Fruit fly (Drosophila melanogaster): ENCODE measurements around the gene Diedel2.

Gene Diedel2

dm6 chr3R:29617197-29617596 lies 8.9 kb downstream of the Diedel2 start (continued):
- no peak for TF ChIP-seq CG6808 (GFP tag; optimal IDR thresholded peaks at IDR 0.05)
- no peak for TF ChIP-seq Lpt (GFP tag; optimal IDR thresholded peaks at IDR 0.05)
- no peak for TF ChIP-seq fkh (GFP tag; optimal IDR thresholded peaks at IDR 0.05)
- TF ChIP-seq CG10631 (GFP tag; optimal IDR thresholded peaks at IDR 0.05): peak; percentile 63
- TF ChIP-seq eg (GFP tag; IDR thresholded peaks at IDR 0.05): peak; percentile 69
- peak; percentile 51 for TF ChIP-seq CG6792 (GFP tag; optimal IDR thresholded peaks at IDR 0.05)
- peak; percentile 20 for TF ChIP-seq CG31627 (GFP tag; optimal IDR thresholded peaks at IDR 0.05)

dm6 chr3R:29617709-29618212 lies 9.5 kb downstream of the Diedel2 start:
- TF ChIP-seq CG8319 (GFP tag; optimal IDR thresholded peaks at IDR 0.05) (no peak), achi (GFP tag; optimal IDR thresholded peaks at IDR 0.05) (no peak), svp (GFP tag) (peak; percentile 96), CG8119 (GFP tag; IDR thresholded peaks at IDR 0.05) (no peak), CG32006 (GFP tag; optimal IDR thresholded peaks at IDR 0.05) (no peak), CG6792 (GFP tag; optimal IDR thresholded peaks at IDR 0.05) (no peak)

dm6 chr3R:29618515-29619157 lies 10.4 kb downstream of the Diedel2 start, which contains the start of gene CG1907:
Gene CG1907, plus strand, starts transcription at chr3R:29619065.
- peak; percentile 92 for TF ChIP-seq fd59A (GFP tag; optimal IDR thresholded peaks at IDR 0.05)
- TF ChIP-seq Eip78C (GFP tag): peak; percentile 97
- peak; percentile 92 for TF ChIP-seq Hr4 (GFP tag; optimal IDR thresholded peaks at IDR 0.05)
- peak; percentile 91 for TF ChIP-seq Smox (GFP tag; optimal IDR thresholded peaks at IDR 0.05)
- peak; percentile 96 for TF ChIP-seq CG8319 (GFP tag; optimal IDR thresholded peaks at IDR 0.05)
- peak; percentile 84 to 96 for TF ChIP-seq salr (GFP tag; optimal IDR thresholded peaks at IDR 0.05)
- peak; percentile 91 to 97 for TF ChIP-seq ss (GFP tag; optimal IDR thresholded peaks at IDR 0.05)
- TF ChIP-seq topi (GFP tag; optimal IDR thresholded peaks at IDR 0.05): peak; percentile 95
- peak; percentile 97 for TF ChIP-seq svp (GFP tag)
- peak; percentile 96 for TF ChIP-seq net (GFP tag; optimal IDR thresholded peaks at IDR 0.05)
- peak; percentile 86 for TF ChIP-seq vri (GFP tag; optimal IDR thresholded peaks at IDR 0.05)
- TF ChIP-seq CG9139 (GFP tag; optimal IDR thresholded peaks at IDR 0.05): peak; percentile 95
- TF ChIP-seq CG32006 (GFP tag; optimal IDR thresholded peaks at IDR 0.05): peak; percentile 97
- peak; percentile 98 for TF ChIP-seq CG10631 (GFP tag; optimal IDR thresholded peaks at IDR 0.05)
- TF ChIP-seq CG6276 (GFP tag; optimal IDR thresholded peaks at IDR 0.05): peak; percentile 96
- TF ChIP-seq Sox15 (GFP tag; optimal IDR thresholded peaks at IDR 0.05): peak; percentile 93
- TF ChIP-seq Sox14 (GFP tag; optimal IDR thresholded peaks at IDR 0.05): peak; percentile 93
- TF ChIP-seq Gug (GFP tag; IDR thresholded peaks at IDR 0.05): peak; percentile 98
- TF ChIP-seq Sox102F (GFP tag; optimal IDR thresholded peaks at IDR 0.05): peak; percentile 93
- TF ChIP-seq Ets96B (tag; optimal IDR thresholded peaks at IDR 0.05): peak; percentile 98
- TF ChIP-seq CG4318 (GFP tag; optimal IDR thresholded peaks at IDR 0.05): peak; percentile 93
- TF ChIP-seq esn (GFP tag; optimal IDR thresholded peaks at IDR 0.05): peak; percentile 96
- peak; percentile 98 for TF ChIP-seq CG34406 (GFP tag; optimal IDR thresholded peaks at IDR 0.05)
- TF ChIP-seq CG3919 (GFP tag; optimal IDR thresholded peaks at IDR 0.05): peak; percentile 98
- TF ChIP-seq CG31627 (GFP tag; optimal IDR thresholded peaks at IDR 0.05): peak; percentile 91
- TF ChIP-seq eg (GFP tag; IDR thresholded peaks at IDR 0.05): peak; percentile 99
- peak; percentile 88 for TF ChIP-seq Eip93F (GFP tag; optimal IDR thresholded peaks at IDR 0.05)
- TF ChIP-seq CG6792 (GFP tag; optimal IDR thresholded peaks at IDR 0.05): peak; percentile 97
- peak; percentile 91 for TF ChIP-seq Hr39 (GFP tag; optimal IDR thresholded peaks at IDR 0.05)
- TF ChIP-seq CG6808 (GFP tag; optimal IDR thresholded peaks at IDR 0.05): peak; percentile 95
- peak; percentile 85 for TF ChIP-seq Ets21C (GFP tag; optimal IDR thresholded peaks at IDR 0.05)
- TF ChIP-seq dac (GFP tag; optimal IDR thresholded peaks at IDR 0.05): peak; percentile 93
- TF ChIP-seq fkh (GFP tag; optimal IDR thresholded peaks at IDR 0.05): peak; percentile 88
- peak; percentile 95 for TF ChIP-seq CG11902 (GFP tag; optimal IDR thresholded peaks at IDR 0.05)
- peak; percentile 98 for TF ChIP-seq CG8119 (GFP tag; IDR thresholded peaks at IDR 0.05)
- TF ChIP-seq CG7368 (GFP tag; optimal IDR thresholded peaks at IDR 0.05): peak; percentile 94
- peak; percentile 95 for TF ChIP-seq CG10669 (GFP tag; optimal IDR thresholded peaks at IDR 0.05)
- peak; percentile 95 for TF ChIP-seq cyc (GFP tag; optimal IDR thresholded peaks at IDR 0.05)
- peak; percentile 96 for TF ChIP-seq dsx (GFP tag; optimal IDR thresholded peaks at IDR 0.05; ENCODE audit: poor library complexity, severe bottlenecking)
- peak; percentile 97 for TF ChIP-seq OdsH (GFP tag; optimal IDR thresholded peaks at IDR 0.05)
- TF ChIP-seq achi (GFP tag; optimal IDR thresholded peaks at IDR 0.05): peak; percentile 98
- TF ChIP-seq lz (GFP tag; optimal IDR thresholded peaks at IDR 0.05): peak; percentile 95
- peak; percentile 89 for TF ChIP-seq fd85E (GFP tag; optimal IDR thresholded peaks at IDR 0.05)
